Fruit fly (Drosophila melanogaster) whole organism, embryonic: ENCODE measurements around the gene Hand.

Experiments used
- B-H2 ChIP-seq: fragments of 200-800 bp; sonication (Bioruptor generic); optimal IDR thresholded peaks from 2 replicates; lab custom pipeline; 2018; ENCODE audit warnings: missing biosample characterization, mild to moderate bottlenecking, missing genetic modification characterization
- CG12155 ChIP-seq: fragments of 200-800 bp; sonication (Bioruptor generic); optimal IDR thresholded peaks from 3 replicates; lab custom pipeline; 2016; ENCODE audit warnings: missing biosample characterization, missing genetic modification characterization
- CG12659 ChIP-seq: fragments of 200-800 bp; sonication (Bioruptor generic); optimal IDR thresholded peaks from 3 replicates; lab custom pipeline; 2017; ENCODE audit warnings: mild to moderate bottlenecking, missing biosample characterization, missing genetic modification reagents, missing genetic modification characterization
- CG14014 ChIP-seq: fragments of 200-800 bp; sonication (Bioruptor generic); IDR thresholded peaks from 2 replicates; pipeline ENCODE4 v1.3.6; 2022; ENCODE audit warnings: missing biosample characterization, missing genetic modification characterization
- CG14860 ChIP-seq: fragments of 200-800 bp; sonication (Bioruptor generic); IDR thresholded peaks from 3 replicates; pipeline ENCODE4 v1.3.6; 2022; ENCODE audit warnings: missing biosample characterization, missing genetic modification characterization; ENCODE audit not compliant: partially characterized antibody
- CG1603 ChIP-seq: fragments of 200-800 bp; sonication (Bioruptor generic); optimal IDR thresholded peaks from 2 replicates; lab custom pipeline; 2019; ENCODE audit warnings: missing biosample characterization, mild to moderate bottlenecking, missing genetic modification characterization, moderate library complexity
- CG17186 ChIP-seq: fragments of 200-800 bp; sonication (Bioruptor generic); optimal IDR thresholded peaks from 3 replicates; lab custom pipeline; 2017; ENCODE audit warnings: missing biosample characterization, missing genetic modification reagents, missing genetic modification characterization
- CG18011 ChIP-seq: fragments of 200-800 bp; sonication (Bioruptor generic); optimal IDR thresholded peaks from 2 replicates; lab custom pipeline; 2017; ENCODE audit warnings: missing biosample characterization, missing genetic modification characterization, mild to moderate bottlenecking, moderate library complexity, missing genotype
- CG30020 ChIP-seq: fragments of 200-800 bp; optimal IDR thresholded peaks from 2 replicates; lab custom pipeline; 2019; ENCODE audit warnings: missing biosample characterization, mild to moderate bottlenecking, missing genetic modification characterization, moderate library complexity
- CG30431 ChIP-seq: fragments of 200-800 bp; sonication (Bioruptor generic); optimal IDR thresholded peaks from 2 replicates; lab custom pipeline; 2017; ENCODE audit warnings: missing biosample characterization, missing genetic modification characterization
- CG31365 ChIP-seq: fragments of 200-800 bp; sonication (Bioruptor generic); optimal IDR thresholded peaks from 2 replicates; lab custom pipeline; 2018; ENCODE audit warnings: missing biosample characterization, mild to moderate bottlenecking, missing genetic modification characterization
- CG4282 ChIP-seq: fragments of 200-800 bp; sonication (Bioruptor generic); optimal IDR thresholded peaks from 2 replicates; lab custom pipeline; 2016; ENCODE audit warnings: missing biosample characterization, missing genetic modification characterization
- CG4328 ChIP-seq: fragments of 200-800 bp; sonication (Bioruptor generic); optimal IDR thresholded peaks from 3 replicates; lab custom pipeline; 2017; ENCODE audit warnings: missing biosample characterization, missing genetic modification reagents, missing genetic modification characterization
- CG4424 ChIP-seq: fragments of 200-800 bp; sonication (Bioruptor generic); optimal IDR thresholded peaks from 3 replicates; lab custom pipeline; 2016; ENCODE audit warnings: missing biosample characterization, missing genetic modification characterization
- CG4820 ChIP-seq: fragments of 200-800 bp; sonication (Bioruptor generic); optimal IDR thresholded peaks from 3 replicates; lab custom pipeline; 2016; ENCODE audit warnings: missing biosample characterization, missing genetic modification characterization
- CG5245 ChIP-seq: fragments of 200-800 bp; sonication (Bioruptor generic); optimal IDR thresholded peaks from 3 replicates; lab custom pipeline; 2016; ENCODE audit warnings: missing biosample characterization, missing genetic modification characterization
- CG6175 ChIP-seq: fragments of 200-800 bp; sonication (Bioruptor generic); IDR thresholded peaks from 3 replicates; pipeline ENCODE4 v1.3.6; 2022; ENCODE audit warnings: missing biosample characterization, missing genetic modification characterization
- CG6791 ChIP-seq: fragments of 200-800 bp; sonication (Bioruptor generic); IDR thresholded peaks from 3 replicates; pipeline ENCODE4 v1.3.6; 2022; ENCODE audit warnings: missing biosample characterization, missing genetic modification characterization; ENCODE audit not compliant: partially characterized antibody
- CG7357 ChIP-seq: fragments of 200-800 bp; sonication (Bioruptor generic); IDR thresholded peaks from 3 replicates; pipeline ENCODE4 v1.3.6; 2022; ENCODE audit warnings: missing biosample characterization, missing genetic modification characterization
- CG7556 ChIP-seq: fragments of 200-800 bp; sonication (Bioruptor generic); optimal IDR thresholded peaks from 2 replicates; lab custom pipeline; 2017; ENCODE audit warnings: missing biosample characterization, mild to moderate bottlenecking, missing genetic modification characterization
- CG8924 ChIP-seq: fragments of 200-800 bp; optimal IDR thresholded peaks from 3 replicates; lab custom pipeline; 2019; ENCODE audit warnings: missing biosample characterization, mild to moderate bottlenecking, missing genetic modification characterization, moderate library complexity
- Camta ChIP-seq: fragments of 200-800 bp; sonication (Bioruptor generic); optimal IDR thresholded peaks from 2 replicates; lab custom pipeline; 2016; ENCODE audit warnings: missing biosample characterization, missing genetic modification characterization
- Dp ChIP-seq: fragments of 200-800 bp; sonication (Bioruptor generic); optimal IDR thresholded peaks from 2 replicates; lab custom pipeline; 2018; ENCODE audit warnings: missing biosample characterization, mild to moderate bottlenecking, missing genetic modification characterization, moderate library complexity
- Dref ChIP-seq: fragments of 200-800 bp; sonication (Bioruptor generic); IDR thresholded peaks from 2 replicates; pipeline ENCODE4 v1.3.6; 2022; ENCODE audit warnings: missing biosample characterization, missing genetic modification characterization
- Hr51 ChIP-seq, 2 experiments: fragments of 200-800 bp; sonication (Bioruptor generic); optimal IDR thresholded peaks; 2 replicates in 1 of 2; 3 replicates in 1 of 2; lab custom pipeline; 2016 to 2018; ENCODE audit warnings: missing biosample characterization in 2 of 2, missing genetic modification characterization in 2 of 2, mild to moderate bottlenecking in 1 of 2, moderate library complexity in 1 of 2
- MBD-R2 ChIP-seq: fragments of 200-800 bp; sonication (Bioruptor generic); IDR thresholded peaks from 2 replicates; pipeline ENCODE4 v1.3.6; 2022; ENCODE audit warnings: missing biosample characterization, missing genetic modification characterization
- Med ChIP-seq: fragments of 200-800 bp; sonication (Bioruptor generic); peaks from one replicate; lab custom pipeline; 2016; ENCODE audit warnings: missing biosample characterization, missing genetic modification characterization, mild to moderate bottlenecking, inconsistent platforms, moderate library complexity
- Sox102F ChIP-seq: fragments of 200-800 bp; sonication (Bioruptor generic); optimal IDR thresholded peaks from 2 replicates; lab custom pipeline; 2018; ENCODE audit warnings: missing biosample characterization, mild to moderate bottlenecking, missing genetic modification characterization, moderate library complexity
- Sry-δ ChIP-seq: fragments of 200-800 bp; sonication (Bioruptor generic); optimal IDR thresholded peaks from 2 replicates; lab custom pipeline; 2016; ENCODE audit warnings: missing biosample characterization, missing genetic modification characterization
- Xbp1 ChIP-seq: fragments of 200-800 bp; sonication (Bioruptor generic); optimal IDR thresholded peaks from 3 replicates; lab custom pipeline; 2016; ENCODE audit warnings: missing biosample characterization, mild to moderate bottlenecking, missing genetic modification characterization
- YL-1 ChIP-seq: fragments of 200-800 bp; sonication (Bioruptor generic); optimal IDR thresholded peaks from 3 replicates; lab custom pipeline; 2017; ENCODE audit warnings: missing biosample characterization, mild to moderate bottlenecking, missing genetic modification characterization
- cato ChIP-seq: fragments of 200-800 bp; sonication (Bioruptor generic); optimal IDR thresholded peaks from 2 replicates; lab custom pipeline; 2016; ENCODE audit warnings: missing biosample characterization, missing genetic modification characterization, borderline replicate concordance
- ewg ChIP-seq: fragments of 200-800 bp; sonication (Bioruptor generic); optimal IDR thresholded peaks from 3 replicates; lab custom pipeline; 2017; ENCODE audit warnings: mild to moderate bottlenecking, missing biosample characterization, missing genetic modification reagents, missing genetic modification characterization
- gfzf ChIP-seq: fragments of 200-800 bp; sonication (Bioruptor generic); optimal IDR thresholded peaks from 2 replicates; lab custom pipeline; 2016; ENCODE audit warnings: missing biosample characterization, mild to moderate bottlenecking, missing genetic modification characterization, moderate library complexity
- her ChIP-seq: fragments of 200-800 bp; sonication (Bioruptor generic); optimal IDR thresholded peaks from 2 replicates; lab custom pipeline; 2016; ENCODE audit warnings: missing biosample characterization, missing genetic modification characterization
- knrl ChIP-seq: fragments of 200-800 bp; sonication (Bioruptor generic); IDR thresholded peaks from 3 replicates; pipeline ENCODE4 v1.3.6; 2022; ENCODE audit warnings: missing biosample characterization, missing genetic modification characterization; ENCODE audit not compliant: partially characterized antibody
- nau ChIP-seq: fragments of 200-800 bp; sonication (Bioruptor generic); optimal IDR thresholded peaks from 3 replicates; lab custom pipeline; 2017; ENCODE audit warnings: missing biosample characterization, mild to moderate bottlenecking, missing genetic modification characterization, missing genetic modification reagents
- pan ChIP-seq, 4 experiments: fragments of >200 bp in 3 of 4; fragments of 200-800 bp in 1 of 4; sonication (Bioruptor generic) in 1 of 4; optimal IDR thresholded peaks in 3 of 4; IDR thresholded peaks in 1 of 4; 2 replicates each; pipeline versions ENCODE4 v1.3.6 to Lab custom; 2017 to 2022; ENCODE audit warnings: missing biosample characterization in 2 of 4, missing genetic modification characterization in 2 of 4, mixed read lengths in 1 of 4
- peb ChIP-seq: fragments of 200-800 bp; sonication (Bioruptor generic); IDR thresholded peaks from 2 replicates; pipeline ENCODE4 v1.3.6; 2022; ENCODE audit warnings: missing biosample characterization, missing genetic modification characterization
- pum ChIP-seq: fragments of 200-800 bp; sonication (Bioruptor generic); optimal IDR thresholded peaks from 2 replicates; lab custom pipeline; 2016; ENCODE audit warnings: missing biosample characterization, missing genetic modification characterization
- row ChIP-seq: fragments of 200-800 bp; sonication (Bioruptor generic); IDR thresholded peaks from 3 replicates; pipeline ENCODE4 v1.3.6; 2022; ENCODE audit warnings: missing biosample characterization, missing genetic modification characterization
- salm ChIP-seq: fragments of 200-800 bp; sonication (Bioruptor generic); optimal IDR thresholded peaks from 2 replicates; lab custom pipeline; 2018; ENCODE audit warnings: missing biosample characterization, mild to moderate bottlenecking, missing genetic modification characterization
- sqz ChIP-seq: fragments of 200-800 bp; sonication (Bioruptor generic); optimal IDR thresholded peaks from 3 replicates; lab custom pipeline; 2018; ENCODE audit warnings: missing biosample characterization, mild to moderate bottlenecking, missing genetic modification characterization
- stwl ChIP-seq: fragments of 200-800 bp; sonication (Bioruptor generic); optimal IDR thresholded peaks from 3 replicates; lab custom pipeline; 2018; ENCODE audit warnings: missing biosample characterization, mild to moderate bottlenecking, missing genetic modification characterization, moderate library complexity
- tin ChIP-seq: fragments of 200-800 bp; sonication (Bioruptor generic); optimal IDR thresholded peaks from 3 replicates; lab custom pipeline; 2016; ENCODE audit warnings: missing biosample characterization, missing genetic modification characterization
- twi ChIP-seq: fragments of 200-800 bp; optimal IDR thresholded peaks from 2 replicates; lab custom pipeline; 2019; ENCODE audit warnings: missing biosample characterization, mild to moderate bottlenecking, missing genetic modification characterization, moderate library complexity
- unc-4 ChIP-seq: fragments of 200-800 bp; sonication (Bioruptor generic); IDR thresholded peaks from 2 replicates; pipeline ENCODE4 v1.3.6; 2022; ENCODE audit warnings: missing biosample characterization, missing genetic modification characterization; ENCODE audit not compliant: partially characterized antibody
- vvl ChIP-seq: fragments of 200-800 bp; sonication (Bioruptor generic); IDR thresholded peaks from 2 replicates; pipeline ENCODE4 v1.3.6; 2022; ENCODE audit warnings: missing biosample characterization, missing genetic modification characterization
- wor ChIP-seq: fragments of 200-800 bp; sonication (Bioruptor generic); IDR thresholded peaks from 2 replicates; pipeline ENCODE4 v1.3.6; 2022; ENCODE audit warnings: missing biosample characterization, missing genetic modification characterization
- zen ChIP-seq: fragments of 200-800 bp; sonication (Bioruptor generic); optimal IDR thresholded peaks from 3 replicates; lab custom pipeline; 2018; ENCODE audit warnings: missing biosample characterization, mild to moderate bottlenecking, missing genetic modification characterization, moderate library complexity

Gene Hand

dm6 chr2L:10298306-10298705, 3.1 kb upstream of the Hand start (continued):
- TF ChIP-seq CG6791 (peak; percentile 92), CG12155 (GFP tag; lab: Kevin White, UChicago) (peak; percentile 91), CG7556 (GFP tag; lab: Kevin White, UChicago) (no peak), wor (GFP tag; lab: Robert Waterston, UW) (no peak), CG1603 (peak; percentile 65), CG30431 (no peak), her (peak; percentile 16), B-H2 (peak; percentile 30), CG4820 (GFP tag; lab: Kevin White, UChicago) (peak; percentile 5), CG12659 (GFP tag; lab: Kevin White, UChicago) (peak; percentile 74), salm (no peak), ewg (GFP tag; lab: Kevin White, UChicago) (no peak), YL-1 (GFP tag; lab: Kevin White, UChicago) (peak; percentile 57), Camta (no peak), CG4328 (GFP tag; lab: Kevin White, UChicago) (no peak), Med (GFP tag; lab: Kevin White, UChicago) (peak; percentile 81), Xbp1 (GFP tag; lab: Kevin White, UChicago) (peak; percentile 1), MBD-R2 (peak; percentile 85), tin (GFP tag; lab: Kevin White, UChicago) (no peak), zen (peak; percentile 38), gfzf (GFP tag; lab: Kevin White, UChicago) (peak; percentile 13), CG14014 (GFP tag; lab: Robert Waterston, UW) (no peak), peb (GFP tag; lab: Robert Waterston, UW) (no peak), CG7357 (GFP tag; lab: Robert Waterston, UW) (no peak), Hr51 (GFP tag; optimal IDR thresholded peaks at IDR 0.05; lab: Kevin White, UChicago) (no peak), sqz (GFP tag; lab: Kevin White, UChicago) (no peak), knrl (GFP tag; lab: Robert Waterston, UW) (no peak), row (peak; percentile 38; the same call in 1 of the 3 replicates), pan (optimal IDR thresholded peaks at IDR 0.05; lab: Kevin White, UChicago) (no peak), pan (GFP tag; optimal IDR thresholded peaks at IDR 0.05 in 1 of 2, IDR thresholded peaks at IDR 0.05 in 1 of 2) (no peak), CG31365 (tag; lab: Kevin White, UChicago) (peak; percentile 98), pum (GFP tag; lab: Kevin White, UChicago) (no peak), CG30020 (tag; lab: Kevin White, UChicago) (peak; percentile 65), Sry-δ (GFP tag; lab: Kevin White, UChicago) (peak; percentile 24), CG6175 (GFP tag; lab: Robert Waterston, UW) (no peak), twi (peak; percentile 8), CG17186 (GFP tag; lab: Kevin White, UChicago) (no peak), vvl (GFP tag; lab: Robert Waterston, UW) (no peak), cato (no peak), CG4424 (no peak), Dp (peak; percentile 31), Dref (GFP tag; lab: Robert Waterston, UW) (peak; percentile 37; the same call in 1 of the 2 replicates), stwl (tag; lab: Kevin White, UChicago) (peak; percentile 92), CG14860 (GFP tag; lab: Robert Waterston, UW) (peak; percentile 84; the same call in 2 of the 3 replicates), CG8924 (tag; lab: Kevin White, UChicago) (peak; percentile 0), CG18011 (GFP tag; lab: Kevin White, UChicago) (peak; percentile 97), unc-4 (no peak), nau (GFP tag; lab: Kevin White, UChicago) (no peak), CG4282 (GFP tag; lab: Kevin White, UChicago) (no peak), Sox102F (GFP tag; lab: Kevin White, UChicago) (no peak), CG5245 (GFP tag; lab: Kevin White, UChicago) (no peak)
